Worm (Caenorhabditis elegans): ENCODE data around the gene C38H2.2.

ce11 chrIII:10398919-10399318 is 17.3 kb downstream of the C38H2.2 start:
- TF ChIP-seq nhr-12 (tag; optimal IDR thresholded peaks at IDR 0.05) (no peak), egl-5 (tag; optimal IDR thresholded peaks at IDR 0.05) (no peak), unc-62 (GFP tag; optimal IDR thresholded peaks at IDR 0.05) (no peak), ztf-11 (tag; optimal IDR thresholded peaks at IDR 0.05) (no peak), skn-1 (tag; optimal IDR thresholded peaks at IDR 0.05) (no peak), fkh-10 (GFP tag; optimal IDR thresholded peaks at IDR 0.05) (peak; percentile 35), nhr-28 (tag; optimal IDR thresholded peaks at IDR 0.05) (no peak)

Measured in whole organism, L3 larva.